Worm (Caenorhabditis elegans): Measurements from ENCODE around the gene nth-1.
A peak's percentile ranks its signal among the peaks of the same experiment; 100 is the strongest.

The nth-1 gene

ce11 chrIII:4284732-4285165 is 9.3 kb downstream of the nth-1 start (continued):
- no peak for TF ChIP-seq lir-3 (tag; optimal IDR thresholded peaks at IDR 0.05)
- peak; percentile 71; the same call in 1 of the 2 replicates for TF ChIP-seq saeg-2 (GFP tag; IDR thresholded peaks at IDR 0.05)
- peak; percentile 90 for TF ChIP-seq nhr-48 (tag; optimal IDR thresholded peaks at IDR 0.05)
- peak; percentile 75 for TF ChIP-seq pqm-1 (tag; optimal IDR thresholded peaks at IDR 0.05)
- TF ChIP-seq madf-9 (GFP tag; conservative IDR thresholded peaks at IDR 0.05), result 0 out of 2 replicates have a peak, but pooled peaks have one; percentile 52
- TF ChIP-seq jun-1 (tag; optimal IDR thresholded peaks at IDR 0.05), result peak; percentile 8
- peak; percentile 88 for TF ChIP-seq dmd-6 (GFP tag; IDR thresholded peaks at IDR 0.05)

ce11 chrIII:4283175-4283574 is 10.9 kb downstream of the nth-1 start:
- TF ChIP-seq lin-29 (GFP tag; IDR thresholded peaks at IDR 0.05) (no peak), aly-2 (tag; optimal IDR thresholded peaks at IDR 0.05) (no peak), ceh-82 (tag; optimal IDR thresholded peaks at IDR 0.05) (no peak), R02D3.7 (tag; optimal IDR thresholded peaks at IDR 0.05) (no peak), ceh-44 (GFP tag; IDR thresholded peaks at IDR 0.05) (no peak), vab-7 (GFP tag; IDR thresholded peaks at IDR 0.05) (no peak), Y75B8A.6 (GFP tag; IDR thresholded peaks at IDR 0.05) (no peak), fos-1 (tag; optimal IDR thresholded peaks at IDR 0.05) (no peak), unc-62 (GFP tag; optimal IDR thresholded peaks at IDR 0.05 in 1 of 2) (peak in 1 of 2 experiments; percentile 97), unc-62 (tag; optimal IDR thresholded peaks at IDR 0.05) (no peak), unc-39 (tag; optimal IDR thresholded peaks at IDR 0.05) (no peak), nhr-28 (tag; optimal IDR thresholded peaks at IDR 0.05) (peak; percentile 25), nhr-11 (tag; optimal IDR thresholded peaks at IDR 0.05) (peak; percentile 81), hlh-11 (tag; optimal IDR thresholded peaks at IDR 0.05) (peak; percentile 21)

ce11 chrIII:4281955-4282618 is 12.0 kb downstream of the nth-1 start:
- TF ChIP-seq daf-19 (GFP tag; conservative IDR thresholded peaks at IDR 0.05), result peak; percentile 81
- TF ChIP-seq fkh-10 (GFP tag; optimal IDR thresholded peaks at IDR 0.05), result peak; percentile 86
- TF ChIP-seq egl-27 (tag; optimal IDR thresholded peaks at IDR 0.05), result no peak
- TF ChIP-seq sdz-12 (GFP tag; optimal IDR thresholded peaks at IDR 0.05), result no peak
- 0 out of 2 replicates have a peak, but pooled peaks have one; percentile 71 for TF ChIP-seq dmd-8 (GFP tag; IDR thresholded peaks at IDR 0.05)
- peak; percentile 98 for TF ChIP-seq nhr-11 (tag; optimal IDR thresholded peaks at IDR 0.05)
- TF ChIP-seq lin-15B (tag; optimal IDR thresholded peaks at IDR 0.05), result peak; percentile 25
- peak; percentile 91 for TF ChIP-seq zfp-3 (GFP tag; conservative IDR thresholded peaks at IDR 0.05)
- peak; percentile 94 to 97 for TF ChIP-seq daf-16 (GFP tag; optimal IDR thresholded peaks at IDR 0.05)
- TF ChIP-seq daf-16 (tag; optimal IDR thresholded peaks at IDR 0.05), result peak; percentile 72
- peak; percentile 79 for TF ChIP-seq zip-2 (tag; optimal IDR thresholded peaks at IDR 0.05)
- peak; percentile 90 for TF ChIP-seq lin-13 (GFP tag; optimal IDR thresholded peaks at IDR 0.05)
- TF ChIP-seq lin-1 (GFP tag; IDR thresholded peaks at IDR 0.05), result peak; percentile 99
- peak; percentile 98 for TF ChIP-seq ceh-20 (GFP tag; IDR thresholded peaks at IDR 0.05)
- no peak for TF ChIP-seq F49E8.2 (tag; optimal IDR thresholded peaks at IDR 0.05; ENCODE audit: borderline replicate concordance)
- TF ChIP-seq nhr-25 (tag; optimal IDR thresholded peaks at IDR 0.05; ENCODE audit: borderline replicate concordance, insufficient read depth), result peak; percentile 83
- TF ChIP-seq gei-8 (GFP tag; optimal IDR thresholded peaks at IDR 0.05), result peak; percentile 100
- TF ChIP-seq mes-2 (tag; optimal IDR thresholded peaks at IDR 0.05; ENCODE audit: poor library complexity, severe bottlenecking), result peak; percentile 77
- peak; percentile 58 for TF ChIP-seq nhr-76 (tag; optimal IDR thresholded peaks at IDR 0.05)
- TF ChIP-seq attf-4 (tag; optimal IDR thresholded peaks at IDR 0.05), result peak; percentile 54
- peak; percentile 90 to 96 for TF ChIP-seq hif-1 (tag; optimal IDR thresholded peaks at IDR 0.05)
- peak; percentile 98 for TF ChIP-seq saeg-2 (GFP tag; IDR thresholded peaks at IDR 0.05)
- TF ChIP-seq duxl-1 (tag; optimal IDR thresholded peaks at IDR 0.05; ENCODE audit: poor library complexity), result peak; percentile 81
- TF ChIP-seq F10B5.3 (tag; optimal IDR thresholded peaks at IDR 0.05), result peak; percentile 91
- peak; percentile 72 for TF ChIP-seq Y5F2A.4 (GFP tag; optimal IDR thresholded peaks at IDR 0.05)
- peak; percentile 82 for TF ChIP-seq vab-7 (GFP tag; IDR thresholded peaks at IDR 0.05)
- no peak for TF ChIP-seq Y48G9A.11 (GFP tag; IDR thresholded peaks at IDR 0.05)
- TF ChIP-seq nhr-42 (GFP tag; IDR thresholded peaks at IDR 0.05), result peak; percentile 84
- no peak for TF ChIP-seq F44E2.7 (GFP tag; IDR thresholded peaks at IDR 0.05)
- peak; percentile 98 for TF ChIP-seq T26A8.4 (GFP tag; IDR thresholded peaks at IDR 0.05)

Measured in whole organism, L4 larva.